Worm (Caenorhabditis elegans): ENCODE results near the gene R74.7.

Gene R74.7

DNA sequence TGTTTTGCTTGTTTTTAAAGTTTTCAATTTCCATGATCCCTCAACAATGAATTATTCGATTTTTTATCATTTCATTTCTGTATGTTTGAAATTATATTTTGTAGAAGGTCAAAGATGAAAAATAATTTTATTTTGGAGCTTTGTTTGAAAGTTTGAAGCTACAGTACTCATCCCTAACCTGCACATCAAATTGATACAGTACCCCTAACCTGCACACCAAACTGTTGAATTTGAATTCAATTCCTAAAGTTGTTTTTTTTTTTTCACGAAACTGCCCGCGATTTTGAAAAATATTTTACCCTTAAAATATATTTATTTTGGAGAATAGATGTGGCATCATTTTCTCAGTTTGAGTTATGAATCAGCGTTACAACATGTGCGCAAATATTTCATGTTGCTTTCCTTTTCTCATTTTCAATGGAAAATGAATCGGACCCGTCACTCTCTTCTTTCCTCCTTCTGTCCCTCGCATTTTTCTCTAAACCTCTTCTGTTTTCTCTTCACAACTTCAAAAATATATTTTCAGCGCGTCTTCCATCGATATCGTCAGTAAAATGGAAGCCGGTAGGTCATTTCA, 1.6 kb downstream of the R74.7 start, which contains the start of gene R74.8:
TSS of gene R74.8 (plus strand) at position 527 of the 577 bp plus-strand sequence.
- no peak for TF ChIP-seq ama-1 (optimal IDR thresholded peaks at IDR 0.05)
- no peak for TF ChIP-seq T23F11.4 (GFP tag; optimal IDR thresholded peaks at IDR 0.05)
- no peak for TF ChIP-seq hlh-13 (GFP tag; optimal IDR thresholded peaks at IDR 0.05)
- no peak for TF ChIP-seq che-1 (tag; optimal IDR thresholded peaks at IDR 0.05)
- no peak for TF ChIP-seq ceh-34 (tag; optimal IDR thresholded peaks at IDR 0.05)
- TF ChIP-seq K02D7.2 (tag; optimal IDR thresholded peaks at IDR 0.05), result no peak
- no peak for TF ChIP-seq elt-2 (tag; optimal IDR thresholded peaks at IDR 0.05)
- TF ChIP-seq hlh-6 (tag; optimal IDR thresholded peaks at IDR 0.05), result no peak
- no peak for TF ChIP-seq sox-4 (tag; optimal IDR thresholded peaks at IDR 0.05)
- TF ChIP-seq fkh-10 (GFP tag; optimal IDR thresholded peaks at IDR 0.05), result no peak
- TF ChIP-seq ceh-48 (tag; optimal IDR thresholded peaks at IDR 0.05), result no peak

DNA sequence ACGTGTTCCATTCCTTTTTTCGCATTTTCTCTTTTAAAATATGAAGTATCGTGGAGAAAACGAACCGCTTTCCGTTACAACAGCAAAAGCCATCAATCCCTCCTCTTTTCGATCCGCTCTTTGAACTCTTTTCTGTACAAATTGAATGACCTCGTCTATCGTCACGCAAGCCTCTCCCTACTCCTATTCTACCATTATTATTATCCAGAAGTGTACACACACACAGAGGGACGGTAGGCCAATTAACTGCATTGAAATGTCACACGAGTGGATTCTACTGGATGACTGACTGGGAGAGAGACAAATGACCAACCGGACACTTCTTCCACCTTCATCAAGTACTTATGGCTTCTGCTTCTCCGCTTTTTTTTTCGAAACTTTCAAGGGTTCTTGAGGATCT, 4.0 kb downstream of the R74.7 start:
- TF ChIP-seq dmd-4 (tag; optimal IDR thresholded peaks at IDR 0.05; ENCODE audit: borderline replicate concordance) (no peak), ceh-31 (tag; optimal IDR thresholded peaks at IDR 0.05) (peak; percentile 45)

DNA sequence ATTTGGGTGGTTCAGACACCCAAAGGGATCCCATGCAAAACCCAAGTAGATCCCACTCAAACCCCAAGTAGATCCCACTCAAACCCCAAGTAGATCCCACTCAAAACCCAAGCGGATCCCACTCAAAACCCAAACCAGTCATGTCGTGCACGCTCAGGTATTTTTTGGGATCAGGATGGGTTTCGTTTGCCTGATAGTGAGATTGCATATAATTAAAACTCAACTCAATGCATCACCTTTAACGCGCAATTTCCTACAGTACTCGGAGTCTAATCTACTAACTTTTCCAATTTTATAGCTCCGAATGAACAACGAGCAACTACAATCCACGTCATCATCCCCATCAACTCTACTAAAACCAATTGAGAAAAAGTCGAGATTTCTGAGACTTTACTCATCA, 5.0 kb downstream of the R74.7 start, which contains the start of gene phlp-2:
TSS of gene phlp-2 (plus strand) at position 301 of the 400 bp plus-strand sequence.
- TF ChIP-seq ceh-19 (GFP tag; optimal IDR thresholded peaks at IDR 0.05), result no peak
- TF ChIP-seq C08G9.2 (tag; optimal IDR thresholded peaks at IDR 0.05), result no peak
- TF ChIP-seq fkh-10 (GFP tag; optimal IDR thresholded peaks at IDR 0.05), result no peak
- TF ChIP-seq gmeb-2 (tag; optimal IDR thresholded peaks at IDR 0.05), result no peak
- TF ChIP-seq unc-55 (GFP tag; optimal IDR thresholded peaks at IDR 0.05), result no peak
- TF ChIP-seq hlh-13 (GFP tag; optimal IDR thresholded peaks at IDR 0.05), result no peak
- no peak for TF ChIP-seq unc-42 (tag; optimal IDR thresholded peaks at IDR 0.05)

DNA sequence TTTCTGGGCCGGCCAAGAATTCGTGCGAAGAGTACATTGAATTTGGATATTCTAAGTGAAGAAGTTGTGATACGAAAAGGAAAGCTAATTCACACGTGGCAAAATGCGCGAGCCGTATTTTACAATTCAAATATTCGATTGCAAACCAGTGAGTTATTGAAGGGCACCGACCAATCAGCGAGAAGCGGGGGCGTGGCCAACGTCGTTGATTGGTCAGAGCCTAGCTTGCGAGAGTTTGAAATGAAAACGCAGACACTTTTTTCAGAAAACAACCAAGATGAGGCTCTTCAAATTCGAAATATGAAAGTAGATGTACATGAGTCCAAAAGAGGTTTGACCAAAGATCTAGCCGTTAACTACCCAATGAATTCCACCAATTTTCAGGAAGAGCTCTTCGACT, 6.4 kb downstream of the R74.7 start:
- TF ChIP-seq pha-4 (tag; optimal IDR thresholded peaks at IDR 0.05), result no peak
- TF ChIP-seq tbx-2 (tag; optimal IDR thresholded peaks at IDR 0.05), result no peak
- TF ChIP-seq rnt-1 (tag; optimal IDR thresholded peaks at IDR 0.05), result no peak
- no peak for TF ChIP-seq hlh-8 (tag; optimal IDR thresholded peaks at IDR 0.05)
- no peak for TF ChIP-seq ztf-16 (tag; optimal IDR thresholded peaks at IDR 0.05)
- TF ChIP-seq nfya-1 (tag; optimal IDR thresholded peaks at IDR 0.05), result peak; percentile 97
- TF ChIP-seq ceh-14 (tag; optimal IDR thresholded peaks at IDR 0.05), result no peak

DNA sequence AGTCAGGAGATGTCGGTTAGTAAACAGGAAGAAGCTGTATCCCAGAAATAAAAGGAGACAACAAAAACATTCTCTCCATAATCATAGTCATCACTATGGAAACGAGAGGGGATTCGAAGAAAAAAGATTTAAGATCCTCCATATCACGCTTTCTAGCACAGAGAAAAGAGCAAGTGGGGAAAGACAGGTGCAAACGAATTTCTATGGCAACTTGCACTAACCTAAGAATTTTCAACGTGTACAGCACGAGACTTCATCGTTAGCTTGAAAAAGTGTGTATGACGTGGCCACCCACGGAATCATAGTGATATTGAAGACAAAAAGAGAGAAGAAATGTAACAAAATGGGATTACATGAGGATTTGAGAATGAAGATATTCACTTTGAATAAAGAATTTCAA, 16.6 kb downstream of the R74.7 start:
- TF ChIP-seq ceh-31 (tag; optimal IDR thresholded peaks at IDR 0.05), result no peak
- TF ChIP-seq ttx-3 (tag; optimal IDR thresholded peaks at IDR 0.05), result no peak
- TF ChIP-seq ceh-18 (tag; optimal IDR thresholded peaks at IDR 0.05), result no peak
- no peak for TF ChIP-seq tbx-7 (tag; optimal IDR thresholded peaks at IDR 0.05)

DNA sequence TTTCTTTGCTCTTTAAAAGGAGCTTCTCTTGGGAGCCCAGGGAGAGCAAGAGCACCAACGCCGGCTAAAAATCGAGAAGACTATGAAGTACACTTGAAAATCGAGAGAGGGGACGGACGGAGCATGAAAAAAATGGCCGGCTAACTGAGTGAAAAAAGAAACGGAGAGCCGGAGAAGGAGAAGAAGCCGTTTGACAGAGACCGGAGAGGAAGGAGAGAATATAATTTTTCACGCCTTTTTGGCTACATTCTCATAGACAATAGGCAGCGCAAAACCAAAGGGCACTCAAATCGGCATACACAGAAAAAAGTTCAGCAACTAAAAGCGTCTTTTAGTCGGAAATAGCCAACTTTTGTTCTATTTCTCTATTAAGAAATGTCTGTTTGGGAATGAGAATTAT, 17.3 kb downstream of the R74.7 start:
- TF ChIP-seq lim-6 (tag; optimal IDR thresholded peaks at IDR 0.05) (no peak), mec-3 (tag; optimal IDR thresholded peaks at IDR 0.05; ENCODE audit: borderline replicate concordance) (no peak), ets-4 (tag; optimal IDR thresholded peaks at IDR 0.05) (no peak), dmd-4 (tag; optimal IDR thresholded peaks at IDR 0.05; ENCODE audit: borderline replicate concordance) (no peak), tbx-2 (tag; optimal IDR thresholded peaks at IDR 0.05) (no peak), fkh-10 (GFP tag; optimal IDR thresholded peaks at IDR 0.05) (no peak), tbx-7 (tag; optimal IDR thresholded peaks at IDR 0.05) (no peak), ttx-3 (tag; optimal IDR thresholded peaks at IDR 0.05) (no peak), hlh-30 (tag; optimal IDR thresholded peaks at IDR 0.05; ENCODE audit: insufficient read depth) (no peak), hlh-15 (tag; optimal IDR thresholded peaks at IDR 0.05) (no peak), K02D7.2 (tag; optimal IDR thresholded peaks at IDR 0.05) (no peak), ceh-24 (tag; optimal IDR thresholded peaks at IDR 0.05) (no peak), ceh-22 (tag; optimal IDR thresholded peaks at IDR 0.05) (no peak), ceh-19 (GFP tag; optimal IDR thresholded peaks at IDR 0.05) (no peak), ceh-6 (GFP tag; optimal IDR thresholded peaks at IDR 0.05) (no peak), C08G9.2 (tag; optimal IDR thresholded peaks at IDR 0.05) (no peak), ama-1 (optimal IDR thresholded peaks at IDR 0.05) (no peak), gmeb-2 (tag; optimal IDR thresholded peaks at IDR 0.05) (no peak)

Data from whole organism, late embryonic.